Fruit fly (Drosophila melanogaster) whole organism, embryonic: Measurements from ENCODE around the gene CG13829.

Experiments
- B-H1 ChIP-seq: fragments of 200-800 bp; sonication (Bioruptor generic); IDR thresholded peaks from 3 replicates; pipeline ENCODE4 v1.3.6; 2022; ENCODE audit warnings: missing biosample characterization, missing genetic modification characterization
- CG10654 ChIP-seq: fragments of 200-800 bp; sonication (Bioruptor generic); optimal IDR thresholded peaks from 2 replicates; lab custom pipeline; 2016; ENCODE audit warnings: missing biosample characterization, missing genetic modification characterization
- CG12659 ChIP-seq: fragments of 200-800 bp; sonication (Bioruptor generic); optimal IDR thresholded peaks from 3 replicates; lab custom pipeline; 2017; ENCODE audit warnings: mild to moderate bottlenecking, missing biosample characterization, missing genetic modification reagents, missing genetic modification characterization
- CG13287 ChIP-seq: fragments of 200-800 bp; sonication (Bioruptor generic); IDR thresholded peaks from 2 replicates; pipeline ENCODE4 v1.3.6; 2022; ENCODE audit warnings: missing biosample characterization, missing genetic modification characterization; ENCODE audit not compliant: partially characterized antibody
- CG13894 ChIP-seq: fragments of 200-800 bp; sonication (Bioruptor generic); optimal IDR thresholded peaks from 3 replicates; lab custom pipeline; 2018; ENCODE audit warnings: missing biosample characterization, mild to moderate bottlenecking, missing genetic modification characterization, moderate library complexity
- CG15011 ChIP-seq: fragments of 200-800 bp; sonication (Bioruptor generic); optimal IDR thresholded peaks from 3 replicates; lab custom pipeline; 2018; ENCODE audit warnings: missing biosample characterization, mild to moderate bottlenecking, missing genetic modification characterization
- CG15514 ChIP-seq: fragments of 200-800 bp; sonication (Bioruptor generic); optimal IDR thresholded peaks from 3 replicates; lab custom pipeline; 2017; ENCODE audit warnings: missing biosample characterization, missing genetic modification characterization, mild to moderate bottlenecking, moderate library complexity, missing genetic modification reagents
- CG16779 ChIP-seq: fragments of 200-800 bp; sonication (Bioruptor generic); IDR thresholded peaks from 2 replicates; pipeline ENCODE4 v1.3.6; 2022; ENCODE audit warnings: missing biosample characterization, missing genetic modification characterization
- CG18476 ChIP-seq: fragments of 200-800 bp; sonication (Bioruptor generic); optimal IDR thresholded peaks from 2 replicates; lab custom pipeline; 2016; ENCODE audit warnings: missing biosample characterization, mild to moderate bottlenecking, missing genetic modification characterization
- CG2889 ChIP-seq: fragments of 200-800 bp; sonication (Bioruptor generic); IDR thresholded peaks from 3 replicates; pipeline ENCODE4 v1.3.6; 2022; ENCODE audit warnings: missing biosample characterization, missing genetic modification characterization
- CG3838 ChIP-seq: fragments of 200-800 bp; sonication (Bioruptor generic); optimal IDR thresholded peaks from 3 replicates; lab custom pipeline; 2016; ENCODE audit warnings: missing biosample characterization, missing genetic modification characterization
- CG43689 ChIP-seq: fragments of 200-800 bp; sonication (Bioruptor generic); IDR thresholded peaks from 2 replicates; pipeline ENCODE4 v1.3.6; 2022; ENCODE audit warnings: missing biosample characterization, missing genetic modification characterization
- CG7987 ChIP-seq: fragments of 200-800 bp; sonication (Bioruptor generic); optimal IDR thresholded peaks from 2 replicates; lab custom pipeline; 2018; ENCODE audit warnings: missing biosample characterization, mild to moderate bottlenecking, missing genetic modification characterization, moderate library complexity
- CG8290 ChIP-seq, 3 experiments: fragments of 200-800 bp; sonication (Bioruptor generic); optimal IDR thresholded peaks; 2 replicates each; lab custom pipeline; 2016 to 2019; ENCODE audit warnings: missing biosample characterization in 3 of 3, missing genetic modification characterization in 3 of 3, mild to moderate bottlenecking in 2 of 3, moderate library complexity in 1 of 3
- CG8944 ChIP-seq: fragments of 200-800 bp; sonication (Bioruptor generic); optimal IDR thresholded peaks from 3 replicates; lab custom pipeline; 2016; ENCODE audit warnings: missing biosample characterization, missing genetic modification characterization
- CG9932 ChIP-seq: fragments of 200-800 bp; sonication (Bioruptor generic); IDR thresholded peaks from 2 replicates; pipeline ENCODE4 v1.3.6; 2022; ENCODE audit warnings: missing biosample characterization, missing genetic modification characterization
- CTCF ChIP-seq: fragments of 200-800 bp; sonication (Bioruptor generic); optimal IDR thresholded peaks from 2 replicates; lab custom pipeline; 2017; ENCODE audit warnings: missing biosample characterization, mild to moderate bottlenecking, missing genetic modification characterization, moderate library complexity
- Doc2 ChIP-seq: fragments of 200-800 bp; sonication (Bioruptor generic); IDR thresholded peaks from 2 replicates; pipeline ENCODE4 v1.3.6; 2022; ENCODE audit warnings: missing biosample characterization, missing genetic modification characterization
- Dp ChIP-seq: fragments of 200-800 bp; sonication (Bioruptor generic); optimal IDR thresholded peaks from 2 replicates; lab custom pipeline; 2018; ENCODE audit warnings: missing biosample characterization, mild to moderate bottlenecking, missing genetic modification characterization, moderate library complexity
- E2f1 ChIP-seq: fragments of 200-800 bp; sonication (Bioruptor generic); IDR thresholded peaks from 2 replicates; pipeline ENCODE4 v1.3.6; 2022; ENCODE audit warnings: missing biosample characterization, missing genetic modification characterization
- GATAe ChIP-seq: fragments of 200-800 bp; sonication (Bioruptor generic); conservative IDR thresholded peaks from 2 replicates; pipeline ENCODE4 v1.3.6; 2022; ENCODE audit warnings: missing biosample characterization, missing genetic modification characterization
- Gsc ChIP-seq: fragments of 200-800 bp; sonication (Bioruptor generic); IDR thresholded peaks from 2 replicates; pipeline ENCODE4 v1.3.6; 2022; ENCODE audit warnings: missing biosample characterization, missing genetic modification characterization
- HmgD ChIP-seq: fragments of 200-800 bp; sonication (Bioruptor generic); optimal IDR thresholded peaks from 3 replicates; lab custom pipeline; 2016; ENCODE audit warnings: missing biosample characterization, missing genetic modification characterization
- Hmr ChIP-seq: fragments of 200-800 bp; sonication (Bioruptor generic); optimal IDR thresholded peaks from 3 replicates; lab custom pipeline; 2017; ENCODE audit warnings: mild to moderate bottlenecking, missing biosample characterization, missing genetic modification reagents, missing genetic modification characterization
- Hmx ChIP-seq: fragments of 200-800 bp; sonication (Bioruptor generic); optimal IDR thresholded peaks from 2 replicates; lab custom pipeline; 2016; ENCODE audit warnings: missing biosample characterization, missing genetic modification characterization
- Hsf ChIP-seq: fragments of 200-800 bp; sonication (Bioruptor generic); optimal IDR thresholded peaks from 3 replicates; lab custom pipeline; 2016; ENCODE audit warnings: missing biosample characterization, missing genetic modification characterization
- Kr ChIP-seq: fragments of 200-800 bp; sonication (Bioruptor generic); optimal IDR thresholded peaks from 2 replicates; lab custom pipeline; 2017; ENCODE audit warnings: missing biosample characterization, mild to moderate bottlenecking, missing genetic modification characterization
- MTF-1 ChIP-seq: fragments of 200-800 bp; sonication (Bioruptor generic); optimal IDR thresholded peaks from 2 replicates; lab custom pipeline; 2018; ENCODE audit warnings: missing biosample characterization, mild to moderate bottlenecking, missing genetic modification characterization, borderline replicate concordance
- Med ChIP-seq: fragments of 200-800 bp; sonication (Bioruptor generic); peaks from one replicate; lab custom pipeline; 2016; ENCODE audit warnings: missing biosample characterization, missing genetic modification characterization, mild to moderate bottlenecking, inconsistent platforms, moderate library complexity
- Mes4 ChIP-seq: fragments of 200-800 bp; sonication (Bioruptor generic); optimal IDR thresholded peaks from 2 replicates; lab custom pipeline; 2016; ENCODE audit warnings: missing biosample characterization, missing genetic modification characterization
- Nf-YC ChIP-seq: fragments of 200-800 bp; optimal IDR thresholded peaks from 3 replicates; lab custom pipeline; 2019; ENCODE audit warnings: missing biosample characterization, mild to moderate bottlenecking, missing genetic modification characterization, moderate library complexity
- Oaz ChIP-seq: fragments of 200-800 bp; sonication (Bioruptor generic); IDR thresholded peaks from 2 replicates; pipeline ENCODE4 v1.3.6; 2022; ENCODE audit warnings: missing biosample characterization, missing genetic modification characterization
- Poxn ChIP-seq: fragments of 200-800 bp; sonication (Bioruptor generic); IDR thresholded peaks from 2 replicates; pipeline ENCODE4 v1.3.6; 2022; ENCODE audit warnings: missing biosample characterization, missing genetic modification characterization
- Tbp ChIP-seq: fragments of >200 bp; optimal IDR thresholded peaks from 2 replicates; lab custom pipeline; 2018; ENCODE audit warnings: missing biosample characterization, missing genetic modification characterization
- ac ChIP-seq: fragments of 200-800 bp; sonication (Bioruptor generic); optimal IDR thresholded peaks from 3 replicates; lab custom pipeline; 2017; ENCODE audit warnings: missing biosample characterization, mild to moderate bottlenecking, missing genetic modification characterization
- ato ChIP-seq: fragments of 200-800 bp; sonication (Bioruptor generic); IDR thresholded peaks from 2 replicates; pipeline ENCODE4 v1.3.6; 2022; ENCODE audit warnings: missing biosample characterization, missing genetic modification characterization; ENCODE audit not compliant: partially characterized antibody
- croc ChIP-seq: fragments of 200-800 bp; sonication (Bioruptor generic); conservative IDR thresholded peaks from 3 replicates; pipeline ENCODE4 v1.3.6; 2022; ENCODE audit warnings: missing biosample characterization, missing genetic modification characterization
- crp ChIP-seq, 2 experiments: fragments of 200-800 bp; sonication (Bioruptor generic); optimal IDR thresholded peaks; 2 replicates in 1 of 2; 3 replicates in 1 of 2; lab custom pipeline; 2017; ENCODE audit warnings: missing biosample characterization in 2 of 2, missing genetic modification characterization in 2 of 2, mild to moderate bottlenecking in 1 of 2, moderate library complexity in 1 of 2
- danr ChIP-seq: fragments of 200-800 bp; sonication (Bioruptor generic); IDR thresholded peaks from 2 replicates; pipeline ENCODE4 v1.3.6; 2022; ENCODE audit warnings: missing biosample characterization, missing genetic modification characterization
- exex ChIP-seq: fragments of 200-800 bp; sonication (Bioruptor generic); optimal IDR thresholded peaks from 4 replicates; lab custom pipeline; 2018; ENCODE audit warnings: missing biosample characterization, mild to moderate bottlenecking, missing genetic modification characterization, moderate library complexity
- fd64A ChIP-seq: fragments of 200-800 bp; sonication (Bioruptor generic); optimal IDR thresholded peaks from 3 replicates; lab custom pipeline; 2018; ENCODE audit warnings: missing biosample characterization, mild to moderate bottlenecking, missing genetic modification characterization
- ftz-f1 ChIP-seq: fragments of 200-800 bp; sonication (Bioruptor generic); optimal IDR thresholded peaks from 2 replicates; lab custom pipeline; 2016; ENCODE audit warnings: missing biosample characterization, missing genetic modification characterization
- gsb-n ChIP-seq: fragments of 200-800 bp; sonication (Bioruptor generic); optimal IDR thresholded peaks from 3 replicates; lab custom pipeline; 2018; ENCODE audit warnings: missing biosample characterization, mild to moderate bottlenecking, missing genetic modification characterization
- jigr1 ChIP-seq: fragments of 200-800 bp; sonication (Bioruptor generic); IDR thresholded peaks from 3 replicates; pipeline ENCODE4 v1.3.6; 2022; ENCODE audit warnings: missing biosample characterization, missing genetic modification characterization
- kay ChIP-seq: fragments of 200-800 bp; sonication (Bioruptor generic); optimal IDR thresholded peaks from 2 replicates; lab custom pipeline; 2016; ENCODE audit warnings: missing biosample characterization, missing genetic modification characterization
- luna ChIP-seq: fragments of 200-800 bp; sonication (Bioruptor generic); optimal IDR thresholded peaks from 2 replicates; lab custom pipeline; 2016; ENCODE audit warnings: missing biosample characterization, missing genetic modification characterization
- nau ChIP-seq: fragments of 200-800 bp; sonication (Bioruptor generic); optimal IDR thresholded peaks from 3 replicates; lab custom pipeline; 2017; ENCODE audit warnings: missing biosample characterization, mild to moderate bottlenecking, missing genetic modification characterization, missing genetic modification reagents
- nerfin-2 ChIP-seq: fragments of 200-800 bp; sonication (Bioruptor generic); IDR thresholded peaks from 2 replicates; pipeline ENCODE4 v1.3.6; 2022; ENCODE audit warnings: missing biosample characterization, missing genetic modification characterization; ENCODE audit not compliant: partially characterized antibody
- oc ChIP-seq: fragments of 200-800 bp; sonication (Bioruptor generic); optimal IDR thresholded peaks from 2 replicates; lab custom pipeline; 2018; ENCODE audit warnings: missing biosample characterization, mild to moderate bottlenecking, missing genetic modification characterization, moderate library complexity
- sd ChIP-seq: fragments of 200-800 bp; sonication (Bioruptor generic); optimal IDR thresholded peaks from 3 replicates; lab custom pipeline; 2018; ENCODE audit warnings: missing biosample characterization, mild to moderate bottlenecking, missing genetic modification characterization, moderate library complexity
- wdn ChIP-seq: fragments of 200-800 bp; sonication (Bioruptor generic); IDR thresholded peaks from 2 replicates; pipeline ENCODE4 v1.3.6; 2022; ENCODE audit warnings: missing biosample characterization, missing genetic modification characterization
- zf30C ChIP-seq: fragments of 200-800 bp; sonication (Bioruptor generic); optimal IDR thresholded peaks from 3 replicates; lab custom pipeline; 2018; ENCODE audit warnings: missing biosample characterization, mild to moderate bottlenecking, missing genetic modification characterization

The CG13829 gene

DNA sequence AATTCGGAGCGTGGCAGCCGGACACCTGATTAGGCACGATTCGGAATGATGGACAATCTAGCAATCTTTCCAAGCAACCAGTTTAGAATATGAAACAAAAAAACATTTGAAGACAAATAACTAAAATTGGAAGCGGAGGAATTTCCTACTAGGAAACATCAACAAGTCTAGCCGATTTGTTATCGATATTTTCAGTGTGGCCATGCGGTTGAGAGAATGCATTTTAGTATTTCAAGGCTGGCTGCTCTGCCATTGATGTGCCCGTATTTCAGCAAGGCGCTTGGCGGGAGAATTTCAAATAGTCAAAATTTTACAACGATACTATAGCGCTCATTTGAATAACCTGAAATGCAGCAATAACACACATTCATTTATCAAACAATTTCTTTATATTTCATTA lies 33.3 kb downstream of the CG13829 start, which contains the start of gene CG31457 (continued):
- TF ChIP-seq CG8944 (GFP tag; lab: Kevin White, UChicago) (no peak), sd (tag; lab: Kevin White, UChicago) (peak; percentile 90), zf30C (GFP tag; lab: Kevin White, UChicago) (no peak), Doc2 (GFP tag; lab: Robert Waterston, UW) (no peak), CG3838 (no peak), E2f1 (no peak), CG10654 (GFP tag; lab: Kevin White, UChicago) (no peak), Tbp (no peak), CG15514 (GFP tag; lab: Kevin White, UChicago) (peak; percentile 47), CG43689 (no peak), croc (GFP tag; lab: Robert Waterston, UW) (no peak), Oaz (no peak), nerfin-2 (GFP tag; lab: Robert Waterston, UW) (peak; percentile 53; the same call in 1 of the 2 replicates), CG12659 (GFP tag; lab: Kevin White, UChicago) (peak; percentile 45), Kr (GFP tag; lab: Kevin White, UChicago) (no peak), nau (GFP tag; lab: Kevin White, UChicago) (no peak), Nf-YC (tag; lab: Kevin White, UChicago) (peak; percentile 10), CG8290 (GFP tag; optimal IDR thresholded peaks at IDR 0.05; lab: Kevin White, UChicago) (no peak), CG8290 (tag; optimal IDR thresholded peaks at IDR 0.05; lab: Kevin White, UChicago) (no peak), CG15011 (no peak), CG18476 (GFP tag; lab: Kevin White, UChicago) (no peak), CG13894 (tag; lab: Kevin White, UChicago) (no peak), luna (no peak), Hmx (GFP tag; lab: Kevin White, UChicago) (no peak), GATAe (GFP tag; lab: Robert Waterston, UW) (no peak), ac (GFP tag; lab: Kevin White, UChicago) (no peak), Mes4 (GFP tag; lab: Kevin White, UChicago) (no peak), CG13287 (peak; percentile 93), oc (no peak), Gsc (GFP tag; lab: Robert Waterston, UW) (no peak), Med (GFP tag; lab: Kevin White, UChicago) (peak; percentile 87), Hmr (GFP tag; lab: Kevin White, UChicago) (no peak), wdn (GFP tag; lab: Robert Waterston, UW) (no peak), CG2889 (no peak), CG16779 (GFP tag; lab: Robert Waterston, UW) (no peak), ato (GFP tag; lab: Robert Waterston, UW) (peak; percentile 41), HmgD (GFP tag; lab: Kevin White, UChicago) (peak; percentile 61), jigr1 (GFP tag; lab: Robert Waterston, UW) (no peak), ftz-f1 (GFP tag; lab: Kevin White, UChicago) (peak; percentile 85), Dp (GFP tag; lab: Kevin White, UChicago) (peak; percentile 98), crp (GFP tag; optimal IDR thresholded peaks at IDR 0.05; lab: Kevin White, UChicago) (no peak), danr (GFP tag; lab: Robert Waterston, UW) (no peak), CG9932 (GFP tag; lab: Robert Waterston, UW) (no peak), CG7987 (GFP tag; lab: Kevin White, UChicago) (no peak), gsb-n (tag; lab: Kevin White, UChicago) (no peak), B-H1 (no peak), kay (no peak), CTCF (GFP tag; lab: Kevin White, UChicago) (peak; percentile 57), fd64A (no peak), MTF-1 (GFP tag; lab: Kevin White, UChicago) (no peak), Hsf (GFP tag; lab: Kevin White, UChicago) (no peak), Poxn (no peak), exex (tag; lab: Kevin White, UChicago) (no peak)
